Fruit fly (Drosophila melanogaster): ENCODE data around the gene CG4455.

The CG4455 gene

dm6 chr2L:16352585-16353580, at the start of gene CG4455, which contains the start of the genes Hyls1 and chif:
TSS of gene CG4455 (plus strand) at chr2L:16352934.
TSS of gene Hyls1 (minus strand) at chr2L:16352628.
TSS of gene chif (minus strand) at chr2L:16352628.
- no peak for TF ChIP-seq Myc (optimal IDR thresholded peaks at IDR 0.05)
- TF ChIP-seq psq (optimal IDR thresholded peaks at IDR 0.05) = no peak
- TF ChIP-seq h (optimal IDR thresholded peaks at IDR 0.05) = no peak
- no peak for TF ChIP-seq ttk (optimal IDR thresholded peaks at IDR 0.05)
- TF ChIP-seq Sin3A (optimal IDR thresholded peaks at IDR 0.05) = no peak
- TF ChIP-seq insv (optimal IDR thresholded peaks at IDR 0.05) = no peak

dm6 chr2L:16307026-16307703, 45.6 kb upstream of the CG4455 start, which contains the start of the genes CG5861 and Syx5:
TSS of gene CG5861 (minus strand) at chr2L:16307298.
TSS of gene Syx5 (plus strand) at chr2L:16307346.
- TF ChIP-seq Myc (optimal IDR thresholded peaks at IDR 0.05) (no peak), insv (optimal IDR thresholded peaks at IDR 0.05) (no peak), psq (optimal IDR thresholded peaks at IDR 0.05) (no peak)

DNA sequence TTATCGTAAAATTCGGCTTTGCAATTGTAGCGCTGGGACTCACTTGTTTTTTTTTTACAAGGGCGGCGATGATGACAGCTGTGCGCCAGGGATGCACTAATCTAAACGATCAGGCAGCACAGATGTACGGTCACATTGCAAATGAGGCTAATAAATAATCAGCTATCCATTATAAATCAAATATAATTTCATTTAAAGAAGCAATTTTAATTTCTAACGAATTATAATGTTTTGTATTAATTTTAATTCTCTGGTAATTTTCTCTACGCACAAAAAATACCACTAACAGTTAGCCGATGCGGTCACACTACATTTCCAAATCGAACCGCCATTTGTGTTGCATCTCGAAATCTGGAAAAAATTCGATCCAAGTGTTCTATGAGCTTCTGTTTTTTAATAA, 42.1 kb upstream of the CG4455 start, which contains the start of the genes cni and fzy:
Gene cni (minus strand): TSS at position 79 of the 400 bp plus-strand sequence.
Gene fzy (plus strand): TSS at position 309 of the 400 bp plus-strand sequence.
- TF ChIP-seq ttk (optimal IDR thresholded peaks at IDR 0.05) (no peak), h (optimal IDR thresholded peaks at IDR 0.05) (no peak), psq (optimal IDR thresholded peaks at IDR 0.05) (no peak), Myc (optimal IDR thresholded peaks at IDR 0.05) (no peak), Sin3A (optimal IDR thresholded peaks at IDR 0.05) (no peak), insv (optimal IDR thresholded peaks at IDR 0.05) (no peak)

DNA sequence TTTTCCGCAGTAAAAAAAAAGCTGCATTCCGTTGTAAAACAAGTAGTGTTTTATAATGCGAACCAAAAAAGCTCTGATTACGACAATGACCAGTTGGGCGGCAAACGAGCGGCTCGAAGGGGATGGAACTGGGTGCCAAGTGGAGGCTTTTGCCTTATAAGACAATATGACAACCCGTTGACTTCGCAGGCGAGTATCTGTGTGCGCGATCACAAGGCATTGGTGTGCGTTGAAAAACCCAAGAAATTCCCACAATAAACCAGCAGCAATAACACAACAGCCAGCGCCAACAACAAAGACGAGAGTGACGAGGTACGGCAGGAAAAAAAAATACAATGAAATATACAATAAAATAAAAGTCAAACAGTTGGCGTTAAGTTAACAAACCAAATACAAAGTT, 37.7 kb upstream of the CG4455 start:
- TF ChIP-seq Sin3A (optimal IDR thresholded peaks at IDR 0.05) (no peak), insv (optimal IDR thresholded peaks at IDR 0.05) (no peak), h (optimal IDR thresholded peaks at IDR 0.05) (no peak), Myc (optimal IDR thresholded peaks at IDR 0.05) (no peak), psq (optimal IDR thresholded peaks at IDR 0.05) (no peak), ttk (optimal IDR thresholded peaks at IDR 0.05) (no peak)

DNA sequence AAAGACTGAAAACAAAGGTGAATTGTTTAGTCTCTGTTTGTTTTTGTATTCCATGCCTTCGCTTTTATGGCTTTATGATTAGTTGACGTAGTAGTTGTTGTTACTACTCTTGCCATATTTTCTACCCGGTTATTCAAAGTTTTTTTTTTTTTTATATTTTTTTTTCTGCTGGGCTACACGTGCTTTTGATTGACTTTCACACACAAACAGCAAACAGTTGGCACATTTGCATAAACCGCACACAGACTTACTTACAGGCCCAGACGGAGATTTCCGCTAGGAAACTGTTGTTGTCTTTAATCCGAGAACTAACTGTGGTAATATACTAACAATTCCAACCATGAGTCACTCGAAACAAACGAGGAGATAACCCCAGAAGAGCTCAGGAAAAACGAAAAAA, 36.9 kb upstream of the CG4455 start:
- TF ChIP-seq Sin3A (optimal IDR thresholded peaks at IDR 0.05) (no peak), psq (optimal IDR thresholded peaks at IDR 0.05) (no peak), insv (optimal IDR thresholded peaks at IDR 0.05) (no peak), Myc (optimal IDR thresholded peaks at IDR 0.05) (no peak), h (optimal IDR thresholded peaks at IDR 0.05) (no peak), ttk (optimal IDR thresholded peaks at IDR 0.05) (no peak)

- TF ChIP-seq psq (optimal IDR thresholded peaks at IDR 0.05) (no peak), h (optimal IDR thresholded peaks at IDR 0.05) (no peak), ttk (optimal IDR thresholded peaks at IDR 0.05) (no peak)
Measured at dm6 chr2L:16316410-16316809, 36.3 kb upstream of the CG4455 start.

DNA sequence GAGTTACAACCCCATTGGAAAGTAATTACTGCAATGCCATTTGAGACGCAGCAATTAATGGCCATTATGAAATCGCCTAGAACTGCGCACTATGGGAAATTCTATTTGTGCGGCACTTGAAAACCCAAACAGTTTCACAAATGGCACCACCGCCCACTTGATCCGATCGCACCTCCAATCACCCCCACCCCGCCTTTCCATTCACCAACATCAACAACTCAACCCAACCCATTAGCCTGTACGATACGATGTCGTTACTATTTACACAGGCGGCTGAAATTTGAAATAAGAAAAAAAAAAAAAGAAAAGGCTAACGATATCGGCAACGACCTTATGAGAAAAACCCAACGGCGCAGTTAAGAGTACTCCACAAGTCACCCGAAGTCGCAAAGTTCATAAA, 35.6 kb upstream of the CG4455 start:
- TF ChIP-seq insv (optimal IDR thresholded peaks at IDR 0.05) = no peak
- TF ChIP-seq ttk (optimal IDR thresholded peaks at IDR 0.05) = no peak

dm6 chr2L:16317777-16318610, 34.7 kb upstream of the CG4455 start:
- TF ChIP-seq insv (optimal IDR thresholded peaks at IDR 0.05) = no peak

dm6 chr2L:16319743-16320142, 33.0 kb upstream of the CG4455 start:
- no peak for TF ChIP-seq ttk (optimal IDR thresholded peaks at IDR 0.05)
- no peak for TF ChIP-seq Sin3A (optimal IDR thresholded peaks at IDR 0.05)
- TF ChIP-seq psq (optimal IDR thresholded peaks at IDR 0.05) = no peak
- no peak for TF ChIP-seq h (optimal IDR thresholded peaks at IDR 0.05)
- no peak for TF ChIP-seq Myc (optimal IDR thresholded peaks at IDR 0.05)

- TF ChIP-seq h (optimal IDR thresholded peaks at IDR 0.05) = no peak
- no peak for TF ChIP-seq Myc (optimal IDR thresholded peaks at IDR 0.05)
- TF ChIP-seq psq (optimal IDR thresholded peaks at IDR 0.05) = no peak
- no peak for TF ChIP-seq ttk (optimal IDR thresholded peaks at IDR 0.05)
- TF ChIP-seq insv (optimal IDR thresholded peaks at IDR 0.05) = no peak
- TF ChIP-seq Sin3A (optimal IDR thresholded peaks at IDR 0.05) = no peak
Measured at dm6 chr2L:16320428-16320827, 32.3 kb upstream of the CG4455 start.

- TF ChIP-seq insv (optimal IDR thresholded peaks at IDR 0.05) = no peak
- TF ChIP-seq ttk (optimal IDR thresholded peaks at IDR 0.05) = no peak
- no peak for TF ChIP-seq psq (optimal IDR thresholded peaks at IDR 0.05)
- no peak for TF ChIP-seq h (optimal IDR thresholded peaks at IDR 0.05)
- no peak for TF ChIP-seq Sin3A (optimal IDR thresholded peaks at IDR 0.05)
Measured at dm6 chr2L:16321209-16321608, 31.5 kb upstream of the CG4455 start.

Measured in Kc167 (cell line).